Fruit fly (Drosophila melanogaster) S2 (cell line): ENCODE results near the gene CG31609.

ENCODE experiments used
- CG8478 ChIP-seq: fragments of >200 bp; optimal IDR thresholded peaks from 2 replicates; lab custom pipeline; 2018
- CTCF ChIP-seq, 2 experiments: fragments of >200 bp; optimal IDR thresholded peaks; 2 replicates each; lab custom pipeline; 2018

dm6 chr2L:9134209-9134608, 36.8 kb downstream of the CG31609 start:
- TF ChIP-seq CTCF (optimal IDR thresholded peaks at IDR 0.05; lab: Kevin White, UChicago) = no peak
- no peak for TF ChIP-seq CG8478 (lab: Kevin White, UChicago)
